Fruit fly (Drosophila melanogaster): ENCODE data around the gene CG5039.

Gene CG5039

dm6 chr3R:25637294-25638174 lies 40.9 kb upstream of the CG5039 start, which contains the start of gene jigr1 (continued):
- TF ChIP-seq Mio (GFP tag; optimal IDR thresholded peaks at IDR 0.05), result no peak

dm6 chr3R:25638381-25638780 lies 40.1 kb upstream of the CG5039 start:
- TF ChIP-seq psq (GFP tag; optimal IDR thresholded peaks at IDR 0.05) (peak; percentile 3), Dif (GFP tag; optimal IDR thresholded peaks at IDR 0.05; ENCODE audit: partially characterized antibody) (no peak)

dm6 chr3R:25638961-25639360 lies 39.5 kb upstream of the CG5039 start:
- TF ChIP-seq Rel (GFP tag; optimal IDR thresholded peaks at IDR 0.05), result peak; percentile 45
- no peak for TF ChIP-seq Rel (tag; optimal IDR thresholded peaks at IDR 0.05)
- TF ChIP-seq woc (GFP tag; optimal IDR thresholded peaks at IDR 0.05), result peak; percentile 54
- TF ChIP-seq CG32264 (GFP tag; optimal IDR thresholded peaks at IDR 0.05), result peak; percentile 19
- TF ChIP-seq Jra (GFP tag; optimal IDR thresholded peaks at IDR 0.05), result peak; percentile 29
- peak; percentile 67 for TF ChIP-seq Sp1 (GFP tag; optimal IDR thresholded peaks at IDR 0.05)
- peak in 1 of 2 experiments; percentile 78 for TF ChIP-seq foxo (GFP tag; optimal IDR thresholded peaks at IDR 0.05)
- TF ChIP-seq sage (GFP tag; optimal IDR thresholded peaks at IDR 0.05), result peak; percentile 50
- TF ChIP-seq h (GFP tag; optimal IDR thresholded peaks at IDR 0.05), result peak; percentile 78
- TF ChIP-seq Dif (GFP tag; optimal IDR thresholded peaks at IDR 0.05; ENCODE audit: partially characterized antibody), result no peak
- TF ChIP-seq OdsH (GFP tag; optimal IDR thresholded peaks at IDR 0.05), result peak; percentile 57
- TF ChIP-seq tai (GFP tag; optimal IDR thresholded peaks at IDR 0.05), result peak; percentile 3
- TF ChIP-seq sv (GFP tag; optimal IDR thresholded peaks at IDR 0.05), result no peak
- TF ChIP-seq Dfd (GFP tag; optimal IDR thresholded peaks at IDR 0.05), result no peak
- TF ChIP-seq CrebA (GFP tag; optimal IDR thresholded peaks at IDR 0.05; ENCODE audit: borderline replicate concordance), result peak; percentile 57
- peak; percentile 65 for TF ChIP-seq ey (GFP tag; optimal IDR thresholded peaks at IDR 0.05)
- TF ChIP-seq br (GFP tag; optimal IDR thresholded peaks at IDR 0.05), result peak; percentile 58
- no peak for TF ChIP-seq lola (GFP tag; optimal IDR thresholded peaks at IDR 0.05)
- TF ChIP-seq rgr (GFP tag; optimal IDR thresholded peaks at IDR 0.05), result peak; percentile 62
- peak; percentile 83 for TF ChIP-seq fru (GFP tag; optimal IDR thresholded peaks at IDR 0.05)
- peak; percentile 53 for TF ChIP-seq Hnf4 (GFP tag; optimal IDR thresholded peaks at IDR 0.05)
- TF ChIP-seq pan (optimal IDR thresholded peaks at IDR 0.05), result no peak
- TF ChIP-seq Vsx2 (GFP tag; optimal IDR thresholded peaks at IDR 0.05; ENCODE audit: partially characterized antibody), result no peak
- peak; percentile 67 for TF ChIP-seq HLH106 (tag; optimal IDR thresholded peaks at IDR 0.05)
- peak; percentile 1 for TF ChIP-seq CG9705 (GFP tag; optimal IDR thresholded peaks at IDR 0.05)
- peak; percentile 76 for TF ChIP-seq psq (GFP tag; optimal IDR thresholded peaks at IDR 0.05)
- TF ChIP-seq dl (GFP tag; optimal IDR thresholded peaks at IDR 0.05; ENCODE audit: insufficient read depth in 1 of 2, partially characterized antibody in 2 of 2), result no peak
- TF ChIP-seq brk (GFP tag; optimal IDR thresholded peaks at IDR 0.05), result peak; percentile 59

DNA sequence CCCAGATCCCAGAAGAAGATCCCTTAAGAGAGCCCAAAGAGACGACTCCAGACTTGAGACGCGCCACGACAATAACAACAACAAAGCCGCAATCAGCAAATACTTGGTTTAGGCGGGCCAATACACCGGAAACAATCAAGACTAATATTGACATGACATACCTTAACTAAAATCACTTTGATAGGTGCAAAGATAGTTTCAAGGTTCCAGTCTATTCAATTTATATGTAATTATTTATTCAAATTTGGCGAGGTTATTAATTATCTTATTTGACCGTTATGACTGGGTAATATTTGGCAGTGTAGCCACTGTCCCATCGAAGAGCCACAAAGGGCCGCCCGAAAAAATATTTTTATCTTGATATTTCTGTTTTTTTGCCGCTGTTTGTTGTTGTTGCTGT lies 38.0 kb upstream of the CG5039 start:
- TF ChIP-seq h (GFP tag; optimal IDR thresholded peaks at IDR 0.05), result peak; percentile 97
- no peak for TF ChIP-seq Dif (GFP tag; optimal IDR thresholded peaks at IDR 0.05; ENCODE audit: partially characterized antibody)
- peak; percentile 88 for TF ChIP-seq CG9705 (GFP tag; optimal IDR thresholded peaks at IDR 0.05)
- TF ChIP-seq Hnf4 (GFP tag; optimal IDR thresholded peaks at IDR 0.05), result peak; percentile 93
- TF ChIP-seq CrebA (GFP tag; optimal IDR thresholded peaks at IDR 0.05; ENCODE audit: borderline replicate concordance), result peak; percentile 89
- TF ChIP-seq ey (GFP tag; optimal IDR thresholded peaks at IDR 0.05), result peak; percentile 91
- TF ChIP-seq Hr78 (GFP tag; optimal IDR thresholded peaks at IDR 0.05), result no peak
- TF ChIP-seq lola (GFP tag; optimal IDR thresholded peaks at IDR 0.05), result no peak
- TF ChIP-seq Abd-B (GFP tag; optimal IDR thresholded peaks at IDR 0.05), result no peak
- peak; percentile 93 for TF ChIP-seq OdsH (GFP tag; optimal IDR thresholded peaks at IDR 0.05)
- TF ChIP-seq Jra (GFP tag; optimal IDR thresholded peaks at IDR 0.05), result peak; percentile 88
- TF ChIP-seq psq (GFP tag; optimal IDR thresholded peaks at IDR 0.05), result peak; percentile 91
- TF ChIP-seq dsf (GFP tag; optimal IDR thresholded peaks at IDR 0.05; ENCODE audit: borderline replicate concordance), result peak; percentile 58
- TF ChIP-seq Rel (GFP tag; optimal IDR thresholded peaks at IDR 0.05), result peak; percentile 90
- TF ChIP-seq Rel (tag; optimal IDR thresholded peaks at IDR 0.05), result peak; percentile 83
- peak; percentile 82 for TF ChIP-seq CG32264 (GFP tag; optimal IDR thresholded peaks at IDR 0.05)
- TF ChIP-seq woc (GFP tag; optimal IDR thresholded peaks at IDR 0.05), result peak; percentile 92
- TF ChIP-seq Mio (GFP tag; optimal IDR thresholded peaks at IDR 0.05), result peak; percentile 32
- TF ChIP-seq Myc (optimal IDR thresholded peaks at IDR 0.05), result no peak
- TF ChIP-seq br (GFP tag; optimal IDR thresholded peaks at IDR 0.05), result peak; percentile 95
- TF ChIP-seq dmrt93B (GFP tag; optimal IDR thresholded peaks at IDR 0.05), result peak; percentile 87
- TF ChIP-seq pan (optimal IDR thresholded peaks at IDR 0.05), result no peak
- no peak for TF ChIP-seq dl (GFP tag; optimal IDR thresholded peaks at IDR 0.05; ENCODE audit: insufficient read depth in 1 of 2, partially characterized antibody in 2 of 2)
- peak; percentile 55 to 97 for TF ChIP-seq foxo (GFP tag; optimal IDR thresholded peaks at IDR 0.05)
- peak; percentile 97 for TF ChIP-seq fru (GFP tag; optimal IDR thresholded peaks at IDR 0.05)
- TF ChIP-seq jim (GFP tag; optimal IDR thresholded peaks at IDR 0.05), result no peak
- peak; percentile 96 for TF ChIP-seq HLH106 (tag; optimal IDR thresholded peaks at IDR 0.05)
- no peak for TF ChIP-seq usp (GFP tag; optimal IDR thresholded peaks at IDR 0.05)
- peak; percentile 93 for TF ChIP-seq brk (GFP tag; optimal IDR thresholded peaks at IDR 0.05)
- TF ChIP-seq rgr (GFP tag; optimal IDR thresholded peaks at IDR 0.05), result peak; percentile 93
- TF ChIP-seq Dfd (GFP tag; optimal IDR thresholded peaks at IDR 0.05), result no peak
- TF ChIP-seq sv (GFP tag; optimal IDR thresholded peaks at IDR 0.05), result no peak
- TF ChIP-seq Hr83 (GFP tag; optimal IDR thresholded peaks at IDR 0.05; ENCODE audit: poor library complexity, severe bottlenecking), result no peak
- TF ChIP-seq GATAd (GFP tag; optimal IDR thresholded peaks at IDR 0.05), result no peak
- peak; percentile 84 for TF ChIP-seq tai (GFP tag; optimal IDR thresholded peaks at IDR 0.05)
- TF ChIP-seq Sp1 (GFP tag; optimal IDR thresholded peaks at IDR 0.05), result peak; percentile 96

Data from whole organism, wandering third instar larva.